Worm (Caenorhabditis elegans) whole organism, midembryonic: ENCODE data around the gene daf-14.

Experiments used
- T22C8.4 ChIP-seq: fragments of 200-800 bp; sonication (Bioruptor generic); IDR thresholded peaks from 2 replicates; pipeline ENCODE4 v1.3.6; 2022; ENCODE audit warnings: missing genetic modification characterization, missing compliant biosample characterization
- cog-1 ChIP-seq: sonication (generic microtip); optimal IDR thresholded peaks from 2 replicates; lab custom pipeline; 2016; ENCODE audit warnings: missing genetic modification characterization, missing compliant biosample characterization
- klf-2 ChIP-seq: fragments of 200-800 bp; sonication (Bioruptor generic); conservative IDR thresholded peaks from 2 replicates; pipeline ENCODE4 v1.3.6; 2022; ENCODE audit warnings: missing genetic modification reagents, missing genetic modification characterization, missing compliant biosample characterization
- ref-1 ChIP-seq: fragments of 200-800 bp; sonication (Bioruptor generic); conservative IDR thresholded peaks from 2 replicates; pipeline ENCODE4 v1.3.6; 2022; ENCODE audit warnings: missing genetic modification reagents, missing genetic modification characterization, missing compliant biosample characterization
- tab-1 ChIP-seq: fragments of 200-800 bp; sonication (Bioruptor generic); IDR thresholded peaks from 2 replicates; pipeline ENCODE4 v1.3.6; 2022; ENCODE audit warnings: missing genetic modification characterization, missing compliant biosample characterization
- ztf-23 ChIP-seq: fragments of 200-800 bp; sonication (Bioruptor generic); IDR thresholded peaks from 2 replicates; pipeline ENCODE4 v1.3.6; 2022; ENCODE audit warnings: missing genetic modification reagents, missing genetic modification characterization, missing compliant biosample characterization
- ztf-29 ChIP-seq: fragments of 200-800 bp; sonication (Bioruptor generic); IDR thresholded peaks from 2 replicates; pipeline ENCODE4 v1.3.6; 2022; ENCODE audit warnings: missing genetic modification reagents, missing genetic modification characterization, missing compliant biosample characterization

- TF ChIP-seq ztf-23 (GFP tag; lab: Robert Waterston, UW) (no peak), ztf-29 (GFP tag; lab: Robert Waterston, UW) (no peak), ref-1 (GFP tag; lab: Robert Waterston, UW) (no peak), tab-1 (GFP tag; lab: Robert Waterston, UW) (no peak), klf-2 (no peak), cog-1 (tag; lab: Kevin White, UChicago) (no peak), T22C8.4 (GFP tag; lab: Robert Waterston, UW) (no peak)
These were observed 7.2 kb upstream of the daf-14 start, which contains the start of gene tkt-1 for ce11 chrIV:10243276-10243675.
